Worm (Caenorhabditis elegans) whole organism, L2 larva: ENCODE results near the gene C31H2.14.

Experiments
- ZK546.5 ChIP-seq: sonication (generic microtip); optimal IDR thresholded peaks from 2 replicates; lab custom pipeline; 2017; ENCODE audit warnings: missing biosample characterization, missing genetic modification characterization
- ceh-82 ChIP-seq: fragments of 150-350 bp; optimal IDR thresholded peaks from 2 replicates; lab custom pipeline; 2014; ENCODE audit warnings: missing biosample characterization, missing genetic modification characterization
- lsy-2 ChIP-seq, 2 experiments: fragments of 150-350 bp in 1 of 2; sonication (generic microtip) in 1 of 2; optimal IDR thresholded peaks; 2 replicates each; lab custom pipeline; 2014 to 2017; ENCODE audit warnings: missing biosample characterization in 2 of 2, missing genetic modification characterization in 2 of 2
- mdl-1 ChIP-seq, 2 experiments: fragments of 150-350 bp in 1 of 2; sonication (generic microtip) in 1 of 2; optimal IDR thresholded peaks; 2 replicates each; lab custom pipeline; 2017; ENCODE audit warnings: missing biosample characterization in 2 of 2, missing genetic modification characterization in 2 of 2
- nhr-12 ChIP-seq: fragments of 150-350 bp; optimal IDR thresholded peaks from 2 replicates; lab custom pipeline; 2014; ENCODE audit warnings: missing biosample characterization, missing genetic modification characterization
- peb-1 ChIP-seq: fragments of 150-350 bp; optimal IDR thresholded peaks from 2 replicates; lab custom pipeline; 2014; ENCODE audit warnings: missing biosample characterization, missing genetic modification characterization
- unc-62 ChIP-seq: fragments of 150-350 bp; optimal IDR thresholded peaks from 2 replicates; lab custom pipeline; 2014; ENCODE audit warnings: missing biosample characterization, missing genetic modification reagents, missing genetic modification characterization
- ztf-1 ChIP-seq: fragments of 200-800 bp; sonication (Bioruptor generic); conservative IDR thresholded peaks from 2 replicates; pipeline ENCODE4 v1.3.6; 2022; ENCODE audit warnings: missing genetic modification characterization, missing compliant biosample characterization
- ztf-11 ChIP-seq: sonication (generic microtip); optimal IDR thresholded peaks from 2 replicates; lab custom pipeline; 2017; ENCODE audit warnings: missing biosample characterization, missing genetic modification characterization

DNA sequence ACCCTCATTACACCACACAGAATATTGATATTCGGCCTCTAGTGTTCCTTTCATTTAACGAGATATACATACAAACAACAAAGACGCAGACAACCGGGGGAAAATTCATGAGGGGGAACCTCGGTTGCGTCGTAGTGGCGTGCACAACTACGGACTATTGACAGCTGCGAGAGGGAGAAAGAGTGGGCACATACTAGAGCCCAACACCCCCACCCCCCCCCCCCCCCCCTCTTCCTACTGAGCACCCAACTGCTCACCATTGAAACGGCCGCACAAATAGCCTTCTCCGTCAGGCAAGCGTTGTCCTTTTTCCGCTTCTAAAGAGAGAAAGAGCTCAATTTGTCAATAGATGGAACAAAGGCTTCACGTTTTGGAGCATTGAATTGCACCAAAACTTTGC is 7.8 kb upstream of the C31H2.14 start:
- TF ChIP-seq peb-1 (tag; lab: Kevin White, UChicago) (no peak), ztf-1 (GFP tag; lab: Robert Waterston, UW) (no peak), nhr-12 (no peak), unc-62 (GFP tag; lab: Kevin White, UChicago) (no peak), ztf-11 (tag; lab: Kevin White, UChicago) (no peak), ZK546.5 (tag; lab: Kevin White, UChicago) (no peak), mdl-1 (tag; optimal IDR thresholded peaks at IDR 0.05; lab: Kevin White, UChicago) (no peak), ceh-82 (tag; lab: Kevin White, UChicago) (no peak), lsy-2 (tag; optimal IDR thresholded peaks at IDR 0.05; lab: Kevin White, UChicago) (no peak)
